Fruit fly (Drosophila melanogaster) S2 (cell line): Measurements from ENCODE around the gene Task6.

ENCODE experiments used
- CG8478 ChIP-seq: fragments of >200 bp; optimal IDR thresholded peaks from 2 replicates; lab custom pipeline; 2018
- CTCF ChIP-seq, 2 experiments: fragments of >200 bp; optimal IDR thresholded peaks; 2 replicates each; lab custom pipeline; 2018

- TF ChIP-seq CG8478 (lab: Kevin White, UChicago) (no peak), CTCF (optimal IDR thresholded peaks at IDR 0.05; lab: Kevin White, UChicago) (no peak)
These were observed 40.8 kb upstream of the Task6 start, which contains the start of gene kmr for dm6 chr3R:13715012-13715673.
